Worm (Caenorhabditis elegans): Measurements from ENCODE around the gene srg-39.

ce11 chrV:11118179-11118725 lies 34.0 kb downstream of the srg-39 start:
- TF ChIP-seq mdl-1 (tag; optimal IDR thresholded peaks at IDR 0.05) (no peak), snpc-4 (tag; optimal IDR thresholded peaks at IDR 0.05) (no peak), aly-2 (tag; optimal IDR thresholded peaks at IDR 0.05) (no peak), skn-1 (tag; optimal IDR thresholded peaks at IDR 0.05) (no peak), ceh-16 (tag; optimal IDR thresholded peaks at IDR 0.05) (no peak), elt-3 (tag; optimal IDR thresholded peaks at IDR 0.05) (no peak), dmd-4 (tag; optimal IDR thresholded peaks at IDR 0.05) (no peak)

Data from whole organism, L2 larva.